Fruit fly (Drosophila melanogaster): ENCODE measurements around the gene CatB.

dm6 chr2L:8747480-8747879 is 42.1 kb downstream of the CatB start:
- TF ChIP-seq CG8478 (optimal IDR thresholded peaks at IDR 0.05) (no peak), CTCF (optimal IDR thresholded peaks at IDR 0.05) (no peak)

Measured in S2 (cell line).